Worm (Caenorhabditis elegans): ENCODE measurements around the gene lgc-40.

lgc-40 gene

ce11 chrX:2382227-2382626 is 22.3 kb downstream of the lgc-40 start:
- TF ChIP-seq sea-1 (GFP tag; conservative IDR thresholded peaks at IDR 0.05) (no peak), ets-7 (tag; optimal IDR thresholded peaks at IDR 0.05) (no peak), hnd-1 (tag; optimal IDR thresholded peaks at IDR 0.05) (no peak), pes-1 (GFP tag; IDR thresholded peaks at IDR 0.05) (no peak), tra-4 (tag; optimal IDR thresholded peaks at IDR 0.05) (no peak), F13C5.2 (tag; optimal IDR thresholded peaks at IDR 0.05) (peak; percentile 27)

ce11 chrX:2385453-2385852 is 25.6 kb downstream of the lgc-40 start, which contains the start of gene F47G3.1:
Gene F47G3.1, plus strand, starts transcription at chrX:2385753.
- TF ChIP-seq ceh-13 (GFP tag; optimal IDR thresholded peaks at IDR 0.05), result no peak
- TF ChIP-seq scrt-1 (GFP tag; IDR thresholded peaks at IDR 0.05), result no peak
- no peak for TF ChIP-seq ama-1 (optimal IDR thresholded peaks at IDR 0.05)
- TF ChIP-seq sea-1 (GFP tag; conservative IDR thresholded peaks at IDR 0.05), result no peak
- no peak for TF ChIP-seq pes-1 (GFP tag; IDR thresholded peaks at IDR 0.05)
- no peak for TF ChIP-seq hmg-4 (GFP tag; optimal IDR thresholded peaks at IDR 0.05)
- no peak for TF ChIP-seq tbx-37 (GFP tag; conservative IDR thresholded peaks at IDR 0.05)
- TF ChIP-seq flt-1 (GFP tag; IDR thresholded peaks at IDR 0.05), result no peak
- TF ChIP-seq hmbx-1 (tag; optimal IDR thresholded peaks at IDR 0.05), result no peak
- no peak for TF ChIP-seq tbx-11 (GFP tag; IDR thresholded peaks at IDR 0.05)
- no peak for TF ChIP-seq tra-4 (tag; optimal IDR thresholded peaks at IDR 0.05)
- no peak for TF ChIP-seq F13C5.2 (tag; optimal IDR thresholded peaks at IDR 0.05)
- TF ChIP-seq aly-1 (tag; optimal IDR thresholded peaks at IDR 0.05), result no peak
- no peak for TF ChIP-seq ceh-36 (tag; optimal IDR thresholded peaks at IDR 0.05)

ce11 chrX:2386922-2387566 is 27.1 kb downstream of the lgc-40 start:
- no peak for TF ChIP-seq aly-1 (tag; optimal IDR thresholded peaks at IDR 0.05)
- TF ChIP-seq scrt-1 (GFP tag; IDR thresholded peaks at IDR 0.05), result no peak
- no peak for TF ChIP-seq B0310.2 (tag; optimal IDR thresholded peaks at IDR 0.05)
- TF ChIP-seq tbx-11 (GFP tag; IDR thresholded peaks at IDR 0.05), result no peak
- TF ChIP-seq hmbx-1 (tag; optimal IDR thresholded peaks at IDR 0.05), result no peak
- no peak for TF ChIP-seq ama-1 (optimal IDR thresholded peaks at IDR 0.05)
- no peak for TF ChIP-seq ceh-13 (GFP tag; optimal IDR thresholded peaks at IDR 0.05)
- no peak for TF ChIP-seq tbx-37 (GFP tag; conservative IDR thresholded peaks at IDR 0.05)
- TF ChIP-seq pes-1 (GFP tag; IDR thresholded peaks at IDR 0.05), result no peak
- TF ChIP-seq sea-1 (GFP tag; conservative IDR thresholded peaks at IDR 0.05), result no peak
- no peak for TF ChIP-seq hmg-4 (GFP tag; optimal IDR thresholded peaks at IDR 0.05)
- TF ChIP-seq tra-4 (tag; optimal IDR thresholded peaks at IDR 0.05), result no peak
- TF ChIP-seq ceh-36 (tag; optimal IDR thresholded peaks at IDR 0.05), result no peak
- TF ChIP-seq hnd-1 (tag; optimal IDR thresholded peaks at IDR 0.05), result no peak
- no peak for TF ChIP-seq ets-7 (tag; optimal IDR thresholded peaks at IDR 0.05)
- no peak for TF ChIP-seq F13C5.2 (tag; optimal IDR thresholded peaks at IDR 0.05)

- TF ChIP-seq hmg-4 (GFP tag; optimal IDR thresholded peaks at IDR 0.05), result no peak
These were observed 35.1 kb downstream of the lgc-40 start, which contains the start of gene C43H6.6 for ce11 chrX:2394983-2395382. Gene C43H6.6, plus strand, starts transcription at chrX:2395283.

DNA sequence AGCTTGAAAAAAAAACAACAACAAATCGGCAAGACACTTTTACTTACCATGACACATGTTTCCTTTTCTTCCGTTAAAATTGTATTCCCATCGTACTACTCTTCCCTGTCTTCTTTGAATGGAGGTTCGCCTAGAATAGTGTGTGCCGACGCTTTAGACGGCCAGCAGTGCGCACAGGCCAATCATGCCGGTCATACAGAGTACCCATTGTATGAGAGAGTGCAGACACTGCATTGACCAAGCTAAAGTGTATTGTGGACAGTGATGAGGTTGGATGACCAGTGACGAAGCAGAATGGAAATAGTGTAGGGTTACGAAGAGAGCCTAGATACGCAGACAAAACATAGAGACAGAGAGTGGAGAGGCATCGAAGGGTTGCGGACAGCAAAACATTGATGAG is 42.0 kb downstream of the lgc-40 start, which contains the start of gene dhhc-9:
Gene dhhc-9, minus strand, starts transcription at position 154 of the 400 bp plus-strand sequence.
- TF ChIP-seq F13C5.2 (tag; optimal IDR thresholded peaks at IDR 0.05) (peak; percentile 55), tbx-11 (GFP tag; IDR thresholded peaks at IDR 0.05) (no peak), pes-1 (GFP tag; IDR thresholded peaks at IDR 0.05) (no peak), ceh-36 (tag; optimal IDR thresholded peaks at IDR 0.05) (no peak), hmg-4 (GFP tag; optimal IDR thresholded peaks at IDR 0.05) (peak; percentile 79)

ce11 chrX:2403724-2404123 is 43.8 kb downstream of the lgc-40 start, which contains the start of gene C43H6.4:
Gene C43H6.4, plus strand, starts transcription at chrX:2404024.
- TF ChIP-seq tbx-37 (GFP tag; conservative IDR thresholded peaks at IDR 0.05), result no peak
- no peak for TF ChIP-seq ama-1 (optimal IDR thresholded peaks at IDR 0.05)
- no peak for TF ChIP-seq F13C5.2 (tag; optimal IDR thresholded peaks at IDR 0.05)
- TF ChIP-seq pes-1 (GFP tag; IDR thresholded peaks at IDR 0.05), result no peak
- no peak for TF ChIP-seq ceh-13 (GFP tag; optimal IDR thresholded peaks at IDR 0.05)
- TF ChIP-seq hnd-1 (tag; optimal IDR thresholded peaks at IDR 0.05), result no peak
- TF ChIP-seq ets-7 (tag; optimal IDR thresholded peaks at IDR 0.05), result no peak
- TF ChIP-seq aly-1 (tag; optimal IDR thresholded peaks at IDR 0.05), result no peak

DNA sequence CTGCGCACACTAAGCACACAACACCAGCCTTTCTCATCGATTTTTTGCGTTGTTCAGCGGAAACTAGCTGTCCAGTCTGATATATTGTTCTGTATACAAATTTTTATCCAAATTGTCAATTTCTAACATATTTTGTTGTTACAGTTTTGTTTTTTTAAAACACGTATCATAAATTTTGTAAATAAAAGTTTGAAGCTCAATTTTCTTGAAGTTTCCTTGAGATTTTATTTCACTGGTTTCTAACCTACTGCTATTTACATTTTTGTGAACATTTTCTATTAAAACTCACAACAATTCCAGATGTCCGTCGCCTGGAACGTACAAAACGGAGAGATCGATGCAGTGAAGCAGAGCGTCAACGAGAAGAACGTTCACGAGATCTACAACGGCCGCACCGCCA is 47.3 kb downstream of the lgc-40 start, which contains the start of gene mtpn-1:
Gene mtpn-1, plus strand, starts transcription at position 301 of the 400 bp plus-strand sequence.
- TF ChIP-seq tbx-37 (GFP tag; conservative IDR thresholded peaks at IDR 0.05) (no peak), hnd-1 (tag; optimal IDR thresholded peaks at IDR 0.05) (no peak), tra-4 (tag; optimal IDR thresholded peaks at IDR 0.05) (no peak), ets-7 (tag; optimal IDR thresholded peaks at IDR 0.05) (no peak), F13C5.2 (tag; optimal IDR thresholded peaks at IDR 0.05) (no peak), ama-1 (optimal IDR thresholded peaks at IDR 0.05) (no peak)

- TF ChIP-seq ceh-36 (tag; optimal IDR thresholded peaks at IDR 0.05) (no peak), F13C5.2 (tag; optimal IDR thresholded peaks at IDR 0.05) (no peak), ama-1 (optimal IDR thresholded peaks at IDR 0.05) (no peak), ceh-13 (GFP tag; optimal IDR thresholded peaks at IDR 0.05) (no peak), flt-1 (GFP tag; IDR thresholded peaks at IDR 0.05) (no peak), B0310.2 (tag; optimal IDR thresholded peaks at IDR 0.05) (no peak), sea-1 (GFP tag; conservative IDR thresholded peaks at IDR 0.05) (no peak), aly-1 (tag; optimal IDR thresholded peaks at IDR 0.05) (no peak), hmbx-1 (tag; optimal IDR thresholded peaks at IDR 0.05) (no peak), ets-7 (tag; optimal IDR thresholded peaks at IDR 0.05) (no peak), hnd-1 (tag; optimal IDR thresholded peaks at IDR 0.05) (no peak), hmg-4 (GFP tag; optimal IDR thresholded peaks at IDR 0.05) (no peak), scrt-1 (GFP tag; IDR thresholded peaks at IDR 0.05) (no peak), tra-4 (tag; optimal IDR thresholded peaks at IDR 0.05) (no peak), tbx-11 (GFP tag; IDR thresholded peaks at IDR 0.05) (no peak), tbx-37 (GFP tag; conservative IDR thresholded peaks at IDR 0.05) (no peak), pes-1 (GFP tag; IDR thresholded peaks at IDR 0.05) (no peak)
These were observed 49.4 kb downstream of the lgc-40 start, which contains the start of the genes C43H6.12 and trpp-12 for ce11 chrX:2409243-2409741. Gene C43H6.12, plus strand, starts transcription at chrX:2409607. Gene trpp-12, plus strand, starts transcription at chrX:2409691.
